Worm (Caenorhabditis elegans): Measurements from ENCODE around the gene C02F5.5.

DNA sequence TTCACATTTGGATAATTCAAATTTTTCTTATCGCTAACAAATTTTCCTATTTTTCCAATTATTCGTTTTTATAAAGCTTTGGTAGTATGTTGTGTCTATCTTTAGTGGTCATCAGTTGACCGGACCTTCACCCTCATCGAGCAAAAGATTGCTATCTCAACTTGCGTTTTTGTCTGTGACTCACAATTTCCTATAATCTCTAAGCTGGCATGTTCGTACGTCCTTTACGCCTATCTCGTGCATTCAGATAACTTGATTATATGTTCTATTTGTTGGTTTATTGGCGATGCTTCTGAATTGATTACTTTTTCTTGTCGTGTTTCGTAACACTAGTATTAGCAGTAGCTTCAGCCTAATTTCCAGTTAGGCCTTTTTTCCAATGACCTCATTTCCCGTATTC, 43.6 kb downstream of the C02F5.5 start:
- no peak for TF ChIP-seq zag-1 (tag; optimal IDR thresholded peaks at IDR 0.05)
- TF ChIP-seq nhr-237 (tag; optimal IDR thresholded peaks at IDR 0.05) = no peak
- no peak for TF ChIP-seq ztf-11 (tag; optimal IDR thresholded peaks at IDR 0.05)
- TF ChIP-seq mep-1 (tag; optimal IDR thresholded peaks at IDR 0.05) = no peak
- TF ChIP-seq ama-1 (optimal IDR thresholded peaks at IDR 0.05) = no peak
- no peak for TF ChIP-seq fkh-10 (GFP tag; optimal IDR thresholded peaks at IDR 0.05)
- TF ChIP-seq lsy-2 (tag; optimal IDR thresholded peaks at IDR 0.05) = no peak
- TF ChIP-seq dpl-1 (GFP tag; optimal IDR thresholded peaks at IDR 0.05) = no peak
- TF ChIP-seq blmp-1 (tag; optimal IDR thresholded peaks at IDR 0.05) = no peak
- no peak for TF ChIP-seq nhr-77 (tag; optimal IDR thresholded peaks at IDR 0.05)
- TF ChIP-seq sptf-1 (tag; optimal IDR thresholded peaks at IDR 0.05) = no peak
- TF ChIP-seq skn-1 (tag; optimal IDR thresholded peaks at IDR 0.05) = no peak
- TF ChIP-seq nhr-12 (tag; optimal IDR thresholded peaks at IDR 0.05) = no peak
- TF ChIP-seq Y116A8C.19 (tag; optimal IDR thresholded peaks at IDR 0.05; ENCODE audit: borderline replicate concordance) = no peak

Data from whole organism, L1 larva.